Fruit fly (Drosophila melanogaster) whole organism, embryonic: ENCODE results near the gene CG8476.
A peak's percentile ranks its signal among the peaks of the same experiment; 100 is the strongest.

Experiments used
- BEAF-32 ChIP-seq: fragments of 200-800 bp; sonication (Bioruptor generic); optimal IDR thresholded peaks from 3 replicates; lab custom pipeline; 2017; ENCODE audit warnings: missing biosample characterization, missing genetic modification characterization, mild to moderate bottlenecking, moderate library complexity, missing genetic modification reagents
- C15 ChIP-seq: fragments of 200-800 bp; sonication (Bioruptor generic); IDR thresholded peaks from 3 replicates; pipeline ENCODE4 v1.3.6; 2022; ENCODE audit warnings: missing biosample characterization, missing genetic modification characterization
- CG10654 ChIP-seq: fragments of 200-800 bp; sonication (Bioruptor generic); optimal IDR thresholded peaks from 2 replicates; lab custom pipeline; 2016; ENCODE audit warnings: missing biosample characterization, missing genetic modification characterization
- CG12071 ChIP-seq: fragments of 200-800 bp; sonication (Bioruptor generic); optimal IDR thresholded peaks from 3 replicates; lab custom pipeline; 2018; ENCODE audit warnings: missing biosample characterization, mild to moderate bottlenecking, missing genetic modification characterization
- CG12744 ChIP-seq: fragments of 200-800 bp; sonication (Bioruptor generic); optimal IDR thresholded peaks from 2 replicates; lab custom pipeline; 2016; ENCODE audit warnings: missing biosample characterization, missing genetic modification characterization
- CG13894 ChIP-seq: fragments of 200-800 bp; sonication (Bioruptor generic); optimal IDR thresholded peaks from 3 replicates; lab custom pipeline; 2018; ENCODE audit warnings: missing biosample characterization, mild to moderate bottlenecking, missing genetic modification characterization, moderate library complexity
- CG15073 ChIP-seq: fragments of 200-800 bp; sonication (Bioruptor generic); optimal IDR thresholded peaks from 2 replicates; lab custom pipeline; 2016; ENCODE audit warnings: missing biosample characterization, missing genetic modification characterization
- CG1602 ChIP-seq: fragments of 200-800 bp; sonication (Bioruptor generic); optimal IDR thresholded peaks from 3 replicates; lab custom pipeline; 2016; ENCODE audit warnings: missing biosample characterization, missing genetic modification characterization
- CG17802 ChIP-seq: fragments of 200-800 bp; sonication (Bioruptor generic); optimal IDR thresholded peaks from 2 replicates; lab custom pipeline; 2018; ENCODE audit warnings: missing biosample characterization, mild to moderate bottlenecking, missing genetic modification characterization, moderate library complexity
- CG18476 ChIP-seq: fragments of 200-800 bp; sonication (Bioruptor generic); optimal IDR thresholded peaks from 2 replicates; lab custom pipeline; 2016; ENCODE audit warnings: missing biosample characterization, mild to moderate bottlenecking, missing genetic modification characterization
- CG2202 ChIP-seq: fragments of 200-800 bp; sonication (Bioruptor generic); optimal IDR thresholded peaks from 2 replicates; lab custom pipeline; 2018; ENCODE audit warnings: missing biosample characterization, mild to moderate bottlenecking, missing genetic modification characterization
- CG30431 ChIP-seq: fragments of 200-800 bp; sonication (Bioruptor generic); optimal IDR thresholded peaks from 2 replicates; lab custom pipeline; 2017; ENCODE audit warnings: missing biosample characterization, missing genetic modification characterization
- CG31224 ChIP-seq: fragments of 200-800 bp; sonication (Bioruptor generic); IDR thresholded peaks from 2 replicates; pipeline ENCODE4 v1.3.6; 2022; ENCODE audit warnings: missing biosample characterization, missing genetic modification characterization
- CG3838 ChIP-seq: fragments of 200-800 bp; sonication (Bioruptor generic); optimal IDR thresholded peaks from 3 replicates; lab custom pipeline; 2016; ENCODE audit warnings: missing biosample characterization, missing genetic modification characterization
- CG6175 ChIP-seq: fragments of 200-800 bp; sonication (Bioruptor generic); IDR thresholded peaks from 3 replicates; pipeline ENCODE4 v1.3.6; 2022; ENCODE audit warnings: missing biosample characterization, missing genetic modification characterization
- CG6254 ChIP-seq: fragments of 200-800 bp; sonication (Bioruptor generic); optimal IDR thresholded peaks from 3 replicates; lab custom pipeline; 2017; ENCODE audit warnings: mild to moderate bottlenecking, missing biosample characterization, missing genetic modification reagents, missing genetic modification characterization
- CG6689 ChIP-seq: fragments of 200-800 bp; sonication (Bioruptor generic); IDR thresholded peaks from 2 replicates; pipeline ENCODE4 v1.3.6; 2022; ENCODE audit warnings: missing biosample characterization, missing genetic modification characterization
- CG9817 ChIP-seq: fragments of 200-800 bp; sonication (Bioruptor generic); optimal IDR thresholded peaks from 2 replicates; lab custom pipeline; 2018; ENCODE audit warnings: missing biosample characterization, mild to moderate bottlenecking, missing genetic modification characterization, moderate library complexity
- CHES-1-like ChIP-seq: fragments of 200-800 bp; sonication (Bioruptor generic); optimal IDR thresholded peaks from 2 replicates; lab custom pipeline; 2016; ENCODE audit warnings: missing biosample characterization, missing genetic modification characterization
- CkIIα-i1 ChIP-seq: fragments of 200-800 bp; sonication (Bioruptor generic); IDR thresholded peaks from 2 replicates; pipeline ENCODE4 v1.3.6; 2022; ENCODE audit warnings: missing biosample characterization, missing genetic modification characterization
- Dek ChIP-seq: fragments of 200-800 bp; sonication (Bioruptor generic); optimal IDR thresholded peaks from 3 replicates; lab custom pipeline; 2019; ENCODE audit warnings: missing biosample characterization, mild to moderate bottlenecking, missing genetic modification characterization, moderate library complexity
- E2f1 ChIP-seq: fragments of 200-800 bp; sonication (Bioruptor generic); IDR thresholded peaks from 2 replicates; pipeline ENCODE4 v1.3.6; 2022; ENCODE audit warnings: missing biosample characterization, missing genetic modification characterization
- Elba2 ChIP-seq: fragments of 200-800 bp; sonication (Bioruptor generic); optimal IDR thresholded peaks from 3 replicates; lab custom pipeline; 2016; ENCODE audit warnings: missing biosample characterization, missing genetic modification characterization
- Fer2 ChIP-seq: fragments of 200-800 bp; sonication (Bioruptor generic); optimal IDR thresholded peaks from 2 replicates; lab custom pipeline; 2018; ENCODE audit warnings: missing biosample characterization, mild to moderate bottlenecking, missing genetic modification characterization, moderate library complexity
- Hr39 ChIP-seq: fragments of >200 bp; optimal IDR thresholded peaks from 2 replicates; lab custom pipeline; 2017
- Jarid2 ChIP-seq: fragments of 200-800 bp; sonication (Bioruptor generic); optimal IDR thresholded peaks from 3 replicates; lab custom pipeline; 2017; ENCODE audit warnings: mild to moderate bottlenecking, missing biosample characterization, missing genetic modification reagents, missing genetic modification characterization
- Mrtf ChIP-seq: fragments of 200-800 bp; sonication (Bioruptor generic); IDR thresholded peaks from 3 replicates; pipeline ENCODE4 v1.3.6; 2022; ENCODE audit warnings: missing biosample characterization, missing genetic modification characterization
- Myb ChIP-seq: fragments of 200-800 bp; sonication (Bioruptor generic); optimal IDR thresholded peaks from 2 replicates; lab custom pipeline; 2016; ENCODE audit warnings: missing biosample characterization, missing genetic modification characterization
- PHDP ChIP-seq: fragments of 200-800 bp; sonication (Bioruptor generic); optimal IDR thresholded peaks from 3 replicates; lab custom pipeline; 2018; ENCODE audit warnings: missing biosample characterization, mild to moderate bottlenecking, missing genetic modification characterization, moderate library complexity
- Ssrp ChIP-seq: fragments of 200-800 bp; sonication (Bioruptor generic); optimal IDR thresholded peaks from 2 replicates; lab custom pipeline; 2018; ENCODE audit warnings: missing biosample characterization, mild to moderate bottlenecking, missing genetic modification characterization, moderate library complexity
- Vsx1 ChIP-seq: fragments of 200-800 bp; sonication (Bioruptor generic); optimal IDR thresholded peaks from 2 replicates; lab custom pipeline; 2017; ENCODE audit warnings: missing biosample characterization, mild to moderate bottlenecking, missing genetic modification characterization, missing genetic modification reagents
- ap ChIP-seq: fragments of 200-800 bp; sonication (Bioruptor generic); IDR thresholded peaks from 2 replicates; pipeline ENCODE4 v1.3.6; 2022; ENCODE audit warnings: missing biosample characterization, missing genetic modification characterization
- cas ChIP-seq: fragments of 200-800 bp; sonication (Bioruptor generic); IDR thresholded peaks from 2 replicates; pipeline ENCODE4 v1.3.6; 2022; ENCODE audit warnings: missing biosample characterization, missing genetic modification characterization
- chinmo ChIP-seq: fragments of 200-800 bp; sonication (Bioruptor generic); IDR thresholded peaks from 4 replicates; pipeline ENCODE4 v1.3.6; 2022; ENCODE audit warnings: missing biosample characterization, missing genetic modification characterization; ENCODE audit not compliant: partially characterized antibody
- croc ChIP-seq: fragments of 200-800 bp; sonication (Bioruptor generic); conservative IDR thresholded peaks from 3 replicates; pipeline ENCODE4 v1.3.6; 2022; ENCODE audit warnings: missing biosample characterization, missing genetic modification characterization
- crol ChIP-seq: fragments of 200-800 bp; sonication (Bioruptor generic); IDR thresholded peaks from 2 replicates; pipeline ENCODE4 v1.3.6; 2022; ENCODE audit warnings: missing biosample characterization, missing genetic modification characterization
- disco-r ChIP-seq: fragments of 200-800 bp; sonication (Bioruptor generic); optimal IDR thresholded peaks from 2 replicates; lab custom pipeline; 2016; ENCODE audit warnings: missing biosample characterization, missing genetic modification characterization
- dysf ChIP-seq: fragments of 200-800 bp; sonication (Bioruptor generic); IDR thresholded peaks from 3 replicates; pipeline ENCODE4 v1.3.6; 2022; ENCODE audit warnings: missing biosample characterization, missing genetic modification characterization
- emc ChIP-seq: fragments of 200-800 bp; sonication (Bioruptor generic); optimal IDR thresholded peaks from 2 replicates; lab custom pipeline; 2016; ENCODE audit warnings: missing biosample characterization, missing genetic modification characterization
- eyg ChIP-seq: fragments of 200-800 bp; sonication (Bioruptor generic); optimal IDR thresholded peaks from 3 replicates; lab custom pipeline; 2016; ENCODE audit warnings: missing biosample characterization, missing genetic modification characterization
- insv ChIP-seq, 2 experiments: fragments of 200-800 bp; sonication (Bioruptor generic); optimal IDR thresholded peaks; 3 replicates each; lab custom pipeline; 2016 to 2018; ENCODE audit warnings: missing biosample characterization in 2 of 2, missing genetic modification characterization in 2 of 2
- knrl ChIP-seq: fragments of 200-800 bp; sonication (Bioruptor generic); IDR thresholded peaks from 3 replicates; pipeline ENCODE4 v1.3.6; 2022; ENCODE audit warnings: missing biosample characterization, missing genetic modification characterization; ENCODE audit not compliant: partially characterized antibody
- lmd ChIP-seq: fragments of 200-800 bp; sonication (Bioruptor generic); IDR thresholded peaks from 2 replicates; pipeline ENCODE4 v1.3.6; 2022; ENCODE audit warnings: missing biosample characterization, missing genetic modification characterization
- nerfin-2 ChIP-seq: fragments of 200-800 bp; sonication (Bioruptor generic); IDR thresholded peaks from 2 replicates; pipeline ENCODE4 v1.3.6; 2022; ENCODE audit warnings: missing biosample characterization, missing genetic modification characterization; ENCODE audit not compliant: partially characterized antibody
- onecut ChIP-seq: fragments of 200-800 bp; sonication (Bioruptor generic); IDR thresholded peaks from 2 replicates; pipeline ENCODE4 v1.3.6; 2022; ENCODE audit warnings: missing biosample characterization, missing genetic modification characterization
- otp ChIP-seq: fragments of 200-800 bp; sonication (Bioruptor generic); IDR thresholded peaks from 3 replicates; pipeline ENCODE4, ENCODE4 v1.3.6; 2022; ENCODE audit warnings: missing biosample characterization, missing genetic modification characterization
- p53 ChIP-seq: fragments of 200-800 bp; sonication (Bioruptor generic); optimal IDR thresholded peaks from 2 replicates; lab custom pipeline; 2016; ENCODE audit warnings: missing biosample characterization, missing genetic modification characterization
- pnt ChIP-seq: fragments of 200-800 bp; sonication (Bioruptor generic); optimal IDR thresholded peaks from 3 replicates; lab custom pipeline; 2016; ENCODE audit warnings: missing biosample characterization, missing genetic modification characterization
- tna ChIP-seq: fragments of 200-800 bp; sonication (Bioruptor generic); IDR thresholded peaks from 2 replicates; pipeline ENCODE4 v1.3.6; 2022; ENCODE audit warnings: missing biosample characterization, missing genetic modification characterization; ENCODE audit not compliant: partially characterized antibody
- usp ChIP-seq: fragments of >200 bp; optimal IDR thresholded peaks from 2 replicates; lab custom pipeline; 2017; ENCODE audit warnings: missing biosample characterization, missing genetic modification characterization
- vfl ChIP-seq: fragments of 200-800 bp; sonication (Bioruptor generic); optimal IDR thresholded peaks from 2 replicates; lab custom pipeline; 2016; ENCODE audit warnings: missing biosample characterization, missing genetic modification characterization

The CG8476 gene

dm6 chr3R:13220478-13220877 is at the start of gene CG8476:
Gene CG8476 (minus strand): TSS chr3R:13220578.
- no peak for TF ChIP-seq CG6254 (GFP tag; lab: Kevin White, UChicago)
- TF ChIP-seq eyg (GFP tag; lab: Kevin White, UChicago): no peak
- TF ChIP-seq CG1602 (GFP tag; lab: Kevin White, UChicago): no peak
- TF ChIP-seq Myb (GFP tag; lab: Kevin White, UChicago): no peak
- no peak for TF ChIP-seq nerfin-2
- no peak for TF ChIP-seq onecut (GFP tag; lab: Robert Waterston, UW)
- no peak for TF ChIP-seq CG15073 (GFP tag; lab: Kevin White, UChicago)
- no peak for TF ChIP-seq CG13894 (tag; lab: Kevin White, UChicago)
- TF ChIP-seq emc: no peak
- TF ChIP-seq pnt: no peak
- TF ChIP-seq CG18476 (GFP tag; lab: Kevin White, UChicago): no peak
- no peak for TF ChIP-seq dysf (GFP tag; lab: Robert Waterston, UW)
- TF ChIP-seq Hr39: no peak
- no peak for TF ChIP-seq CHES-1-like (GFP tag; lab: Kevin White, UChicago)
- TF ChIP-seq knrl: no peak

- TF ChIP-seq CG17802 (tag; lab: Kevin White, UChicago) (peak; percentile 4), ap (GFP tag; lab: Robert Waterston, UW) (no peak), PHDP (tag; lab: Kevin White, UChicago) (peak; percentile 39), cas (GFP tag; lab: Robert Waterston, UW) (no peak), Ssrp (tag; lab: Kevin White, UChicago) (peak; percentile 40), CkIIα-i1 (GFP tag; lab: Robert Waterston, UW) (no peak), CG3838 (GFP tag; lab: Kevin White, UChicago) (no peak), E2f1 (GFP tag; lab: Robert Waterston, UW) (no peak), CG10654 (GFP tag; lab: Kevin White, UChicago) (peak; percentile 23), disco-r (GFP tag; lab: Kevin White, UChicago) (no peak), BEAF-32 (peak; percentile 53), C15 (GFP tag; lab: Robert Waterston, UW) (no peak), CG9817 (tag; lab: Kevin White, UChicago) (peak; percentile 64), CG6689 (GFP tag; lab: Robert Waterston, UW) (no peak; the same call in 1 of the 2 replicates), chinmo (GFP tag; lab: Robert Waterston, UW) (no peak), lmd (GFP tag; lab: Robert Waterston, UW) (peak; percentile 59; the same call in 1 of the 2 replicates), tna (GFP tag; lab: Robert Waterston, UW) (no peak), p53 (no peak), Jarid2 (GFP tag; lab: Kevin White, UChicago) (no peak), CG6175 (GFP tag; lab: Robert Waterston, UW) (no peak), vfl (GFP tag; lab: Kevin White, UChicago) (no peak), otp (GFP tag; lab: Robert Waterston, UW) (no peak), Dek (tag; lab: Kevin White, UChicago) (no peak), CG30431 (GFP tag; lab: Kevin White, UChicago) (no peak), CG2202 (tag; lab: Kevin White, UChicago) (no peak), Fer2 (tag; lab: Kevin White, UChicago) (peak; percentile 26), insv (GFP tag; optimal IDR thresholded peaks at IDR 0.05; lab: Kevin White, UChicago) (peak in 1 of 2 experiments; percentile 26), Elba2 (GFP tag; lab: Kevin White, UChicago) (no peak), CG31224 (no peak), CG12071 (no peak), croc (no peak), Mrtf (GFP tag; lab: Robert Waterston, UW) (no peak), Vsx1 (GFP tag; lab: Kevin White, UChicago) (no peak), CG12744 (peak; percentile 58), crol (GFP tag; lab: Robert Waterston, UW) (no peak), usp (no peak)
Observed at dm6 chr3R:13264061-13264661, 43.8 kb upstream of the CG8476 start, which contains the start of gene Ravus. Gene Ravus (minus strand): TSS chr3R:13264061.
